Worm (Caenorhabditis elegans) whole organism, early embryonic: ENCODE results near the gene ins-11.

ENCODE experiments used
- ama-1 ChIP-seq: fragments of 150-350 bp; optimal IDR thresholded peaks from 2 replicates; lab custom pipeline; 2014
- flt-1 ChIP-seq: fragments of 200-800 bp; sonication (Bioruptor generic); IDR thresholded peaks from 2 replicates; pipeline ENCODE4 v1.3.6; 2022; ENCODE audit warnings: missing genetic modification characterization, missing compliant biosample characterization
- hmg-4 ChIP-seq: fragments of 200-800 bp; sonication (Bioruptor generic); optimal IDR thresholded peaks from 2 replicates; lab custom pipeline; 2018; ENCODE audit warnings: mild to moderate bottlenecking, missing genetic modification characterization, missing compliant biosample characterization

- TF ChIP-seq flt-1 (no peak), hmg-4 (GFP tag; lab: Kevin White, UChicago) (no peak), ama-1 (lab: Kevin White, UChicago) (no peak)
Measured at ce11 chrII:5517643-5518042, 38.9 kb upstream of the ins-11 start, which contains the start of gene ZK177.9.
